Worm (Caenorhabditis elegans) whole organism, dauer: ENCODE results near the gene nhr-237.

Experiments used
- unc-62 ChIP-seq: sonication (generic microtip); optimal IDR thresholded peaks from 2 replicates; lab custom pipeline; 2017; ENCODE audit warnings: missing biosample characterization, missing genetic modification reagents, missing genetic modification characterization

Gene nhr-237

ce11 chrV:1626720-1627119 lies at the start of gene nhr-237:
TSS of gene nhr-237 (minus strand) at chrV:1626820.
- TF ChIP-seq unc-62: no peak

ce11 chrV:1668216-1668615 lies 41.6 kb upstream of the nhr-237 start, which contains the start of gene irld-42:
TSS of gene irld-42 (plus strand) at chrV:1668516.
- TF ChIP-seq unc-62: no peak

- no peak for TF ChIP-seq unc-62
These were observed 40.3 kb upstream of the nhr-237 start, which contains the start of gene K04F1.8 for ce11 chrV:1666904-1667303. TSS of gene K04F1.8 (plus strand) at chrV:1667204.

- TF ChIP-seq unc-62: no peak
These were observed 38.3 kb upstream of the nhr-237 start, which contains the start of gene K04F1.9 for ce11 chrV:1664921-1665320. TSS of gene K04F1.9 (plus strand) at chrV:1665221.

ce11 chrV:1662270-1662669 lies 35.6 kb upstream of the nhr-237 start, which contains the start of gene irld-40:
TSS of gene irld-40 (plus strand) at chrV:1662570.
- no peak for TF ChIP-seq unc-62

ce11 chrV:1654845-1655244 lies 28.2 kb upstream of the nhr-237 start, which contains the start of gene irld-11:
TSS of gene irld-11 (plus strand) at chrV:1655145.
- TF ChIP-seq unc-62: no peak

ce11 chrV:1651045-1651444 lies 24.4 kb upstream of the nhr-237 start, which contains the start of gene irld-44:
TSS of gene irld-44 (plus strand) at chrV:1651345.
- no peak for TF ChIP-seq unc-62

ce11 chrV:1648000-1648399 lies 21.4 kb upstream of the nhr-237 start, which contains the start of gene irld-45:
TSS of gene irld-45 (plus strand) at chrV:1648300.
- TF ChIP-seq unc-62: no peak

ce11 chrV:1643886-1644285 lies 17.3 kb upstream of the nhr-237 start, which contains the start of gene alh-2:
TSS of gene alh-2 (plus strand) at chrV:1644169.
- no peak for TF ChIP-seq unc-62

- no peak for TF ChIP-seq unc-62
These were observed 16.1 kb upstream of the nhr-237 start for ce11 chrV:1642768-1643167.

ce11 chrV:1642199-1642598 lies 15.6 kb upstream of the nhr-237 start, which contains the start of gene Y46H3D.1:
TSS of gene Y46H3D.1 (plus strand) at chrV:1642499.
- no peak for TF ChIP-seq unc-62

- TF ChIP-seq unc-62: no peak
These were observed 13.4 kb upstream of the nhr-237 start, which contains the start of gene str-221 for ce11 chrV:1640008-1640407. TSS of gene str-221 (plus strand) at chrV:1640308.

- no peak for TF ChIP-seq unc-62
These were observed 9.2 kb upstream of the nhr-237 start, which contains the start of gene str-222 for ce11 chrV:1635859-1636258. TSS of gene str-222 (plus strand) at chrV:1636159.

ce11 chrV:1631717-1632116 lies 5.1 kb upstream of the nhr-237 start, which contains the start of gene irld-17:
TSS of gene irld-17 (plus strand) at chrV:1632017.
- TF ChIP-seq unc-62: no peak

- TF ChIP-seq unc-62: no peak
These were observed 4.5 kb upstream of the nhr-237 start, which contains the start of gene Y46H3D.8 for ce11 chrV:1631148-1631547. TSS of gene Y46H3D.8 (minus strand) at chrV:1631248.

ce11 chrV:1629329-1629728 lies 2.7 kb upstream of the nhr-237 start, which contains the start of gene nhr-238:
TSS of gene nhr-238 (minus strand) at chrV:1629432.
- no peak for TF ChIP-seq unc-62

- TF ChIP-seq unc-62: no peak
These were observed 649 bp upstream of the nhr-237 start for ce11 chrV:1627269-1627668.

- no peak for TF ChIP-seq unc-62
These were observed 2.3 kb downstream of the nhr-237 start, which contains the start of gene nhr-110 for ce11 chrV:1624340-1624739. TSS of gene nhr-110 (minus strand) at chrV:1624440.
